Fruit fly (Drosophila melanogaster): ENCODE measurements around the gene CG17026.

- TF ChIP-seq h (optimal IDR thresholded peaks at IDR 0.05) (no peak), psq (optimal IDR thresholded peaks at IDR 0.05) (no peak), Sin3A (optimal IDR thresholded peaks at IDR 0.05) (no peak), Myc (optimal IDR thresholded peaks at IDR 0.05) (no peak), insv (optimal IDR thresholded peaks at IDR 0.05) (no peak), ttk (optimal IDR thresholded peaks at IDR 0.05) (no peak)
Observed at dm6 chr3L:15978224-15978623, 3.1 kb downstream of the CG17026 start, which contains the start of gene CG17028.
